Worm (Caenorhabditis elegans) whole organism, L2 larva: Measurements from ENCODE around the gene fbxa-202.

Experiments
- R02D3.7 ChIP-seq: fragments of 150-350 bp; optimal IDR thresholded peaks from 2 replicates; lab custom pipeline; 2014; ENCODE audit warnings: missing biosample characterization, missing genetic modification characterization
- aly-2 ChIP-seq: fragments of 150-350 bp; optimal IDR thresholded peaks from 2 replicates; lab custom pipeline; 2014; ENCODE audit warnings: missing biosample characterization, missing genetic modification characterization
- elt-1 ChIP-seq: fragments of 150-350 bp; optimal IDR thresholded peaks from 2 replicates; lab custom pipeline; 2014; ENCODE audit warnings: missing biosample characterization, missing genetic modification characterization
- lsy-2 ChIP-seq, 2 experiments: fragments of 150-350 bp in 1 of 2; sonication (generic microtip) in 1 of 2; optimal IDR thresholded peaks; 2 replicates each; lab custom pipeline; 2014 to 2017; ENCODE audit warnings: missing biosample characterization in 2 of 2, missing genetic modification characterization in 2 of 2
- mab-5 ChIP-seq: fragments of 150-350 bp; optimal IDR thresholded peaks from 2 replicates; lab custom pipeline; 2014; ENCODE audit warnings: missing biosample characterization, missing genetic modification characterization
- nhr-10 ChIP-seq: sonication (generic microtip); optimal IDR thresholded peaks from 2 replicates; lab custom pipeline; 2017; ENCODE audit warnings: missing biosample characterization, missing genetic modification characterization
- nhr-11 ChIP-seq: fragments of 150-350 bp; optimal IDR thresholded peaks from 2 replicates; lab custom pipeline; 2014; ENCODE audit warnings: missing biosample characterization, missing genetic modification characterization
- nhr-25 ChIP-seq: fragments of 150-350 bp; sonication (generic microtip); optimal IDR thresholded peaks from 3 replicates; lab custom pipeline; 2014; ENCODE audit warnings: missing biosample characterization, missing genetic modification characterization
- skn-1 ChIP-seq: sonication (generic microtip); optimal IDR thresholded peaks from 2 replicates; lab custom pipeline; 2017; ENCODE audit warnings: missing biosample characterization, missing genetic modification characterization
- snpc-4 ChIP-seq: fragments of 150-350 bp; optimal IDR thresholded peaks from 2 replicates; lab custom pipeline; 2014; ENCODE audit warnings: missing biosample characterization, missing genetic modification characterization

ce11 chrV:6301046-6301445, 26.0 kb upstream of the fbxa-202 start:
- TF ChIP-seq nhr-11 (tag; lab: Kevin White, UChicago) (no peak), snpc-4 (tag; lab: Kevin White, UChicago) (no peak), mab-5 (no peak), aly-2 (tag; lab: Kevin White, UChicago) (no peak), lsy-2 (tag; optimal IDR thresholded peaks at IDR 0.05; lab: Kevin White, UChicago) (no peak), nhr-10 (tag; lab: Kevin White, UChicago) (no peak), elt-1 (tag; lab: Kevin White, UChicago) (no peak), nhr-25 (no peak), R02D3.7 (tag; lab: Kevin White, UChicago) (no peak), skn-1 (no peak)
